Fruit fly (Drosophila melanogaster) whole organism, embryonic: ENCODE measurements around the gene slmb.
A peak's percentile ranks its signal among the peaks of the same experiment; 100 is the strongest.

Source experiments
- ATbp ChIP-seq: fragments of 200-800 bp; sonication (Bioruptor generic); optimal IDR thresholded peaks from 2 replicates; lab custom pipeline; 2017; ENCODE audit warnings: missing biosample characterization, mild to moderate bottlenecking, missing genetic modification characterization, missing genetic modification reagents
- Abd-B ChIP-seq: fragments of 200-800 bp; sonication (Bioruptor generic); optimal IDR thresholded peaks from 2 replicates; lab custom pipeline; 2018; ENCODE audit warnings: missing biosample characterization, mild to moderate bottlenecking, missing genetic modification characterization, moderate library complexity
- Bdp1 ChIP-seq: fragments of 200-800 bp; sonication (Bioruptor generic); optimal IDR thresholded peaks from 3 replicates; lab custom pipeline; 2016; ENCODE audit warnings: missing biosample characterization, missing genetic modification characterization
- CG10147 ChIP-seq: fragments of 200-800 bp; sonication (Bioruptor generic); optimal IDR thresholded peaks from 2 replicates; lab custom pipeline; 2019; ENCODE audit warnings: missing biosample characterization, mild to moderate bottlenecking, missing genetic modification characterization, moderate library complexity
- CG10654 ChIP-seq: fragments of 200-800 bp; sonication (Bioruptor generic); optimal IDR thresholded peaks from 2 replicates; lab custom pipeline; 2016; ENCODE audit warnings: missing biosample characterization, missing genetic modification characterization
- CG12104 ChIP-seq: fragments of 200-800 bp; sonication (Bioruptor generic); optimal IDR thresholded peaks from 3 replicates; lab custom pipeline; 2016; ENCODE audit warnings: missing biosample characterization, missing genetic modification characterization
- CG13424 ChIP-seq: fragments of 200-800 bp; sonication (Bioruptor generic); optimal IDR thresholded peaks from 2 replicates; lab custom pipeline; 2019; ENCODE audit warnings: missing biosample characterization, mild to moderate bottlenecking, missing genetic modification characterization, moderate library complexity
- CG15601 ChIP-seq: fragments of 200-800 bp; sonication (Bioruptor generic); optimal IDR thresholded peaks from 3 replicates; lab custom pipeline; 2019; ENCODE audit warnings: missing biosample characterization, mild to moderate bottlenecking, missing genetic modification characterization, moderate library complexity
- CG16779 ChIP-seq: fragments of 200-800 bp; sonication (Bioruptor generic); IDR thresholded peaks from 2 replicates; pipeline ENCODE4 v1.3.6; 2022; ENCODE audit warnings: missing biosample characterization, missing genetic modification characterization
- CG18764 ChIP-seq: fragments of 200-800 bp; sonication (Bioruptor generic); optimal IDR thresholded peaks from 3 replicates; lab custom pipeline; 2016; ENCODE audit warnings: missing biosample characterization, missing genetic modification characterization
- CG2116 ChIP-seq: fragments of 200-800 bp; sonication (Bioruptor generic); optimal IDR thresholded peaks from 3 replicates; lab custom pipeline; 2018; ENCODE audit warnings: missing biosample characterization, mild to moderate bottlenecking, missing genetic modification characterization
- CG31365 ChIP-seq: fragments of 200-800 bp; sonication (Bioruptor generic); optimal IDR thresholded peaks from 2 replicates; lab custom pipeline; 2018; ENCODE audit warnings: missing biosample characterization, mild to moderate bottlenecking, missing genetic modification characterization
- CG32772 ChIP-seq: fragments of 200-800 bp; sonication (Bioruptor generic); IDR thresholded peaks from 2 replicates; pipeline ENCODE4 v1.3.6; 2022; ENCODE audit warnings: missing biosample characterization, missing genetic modification characterization
- CG34224 ChIP-seq: fragments of 200-800 bp; sonication (Bioruptor generic); IDR thresholded peaks from 3 replicates; pipeline ENCODE4 v1.3.6; 2022; ENCODE audit warnings: missing biosample characterization, missing genetic modification characterization; ENCODE audit not compliant: partially characterized antibody
- CG34376 ChIP-seq: fragments of 200-800 bp; sonication (Bioruptor generic); optimal IDR thresholded peaks from 2 replicates; lab custom pipeline; 2018; ENCODE audit warnings: missing biosample characterization, mild to moderate bottlenecking, missing genetic modification characterization
- CG4282 ChIP-seq: fragments of 200-800 bp; sonication (Bioruptor generic); optimal IDR thresholded peaks from 2 replicates; lab custom pipeline; 2016; ENCODE audit warnings: missing biosample characterization, missing genetic modification characterization
- CG4730 ChIP-seq: fragments of 200-800 bp; sonication (Bioruptor generic); IDR thresholded peaks from 2 replicates; pipeline ENCODE4 v1.3.6; 2022; ENCODE audit warnings: missing biosample characterization, missing genetic modification characterization
- CG5180 ChIP-seq: fragments of 200-800 bp; sonication (Bioruptor generic); optimal IDR thresholded peaks from 3 replicates; lab custom pipeline; 2017; ENCODE audit warnings: missing biosample characterization, missing genetic modification characterization, mild to moderate bottlenecking, moderate library complexity, missing genetic modification reagents
- CG7745 ChIP-seq: fragments of 200-800 bp; sonication (Bioruptor generic); optimal IDR thresholded peaks from 2 replicates; lab custom pipeline; 2018; ENCODE audit warnings: missing biosample characterization, mild to moderate bottlenecking, missing genetic modification characterization, moderate library complexity
- CG8478 ChIP-seq: fragments of >200 bp; optimal IDR thresholded peaks from 2 replicates; lab custom pipeline; 2018
- CG8944 ChIP-seq: fragments of 200-800 bp; sonication (Bioruptor generic); optimal IDR thresholded peaks from 3 replicates; lab custom pipeline; 2016; ENCODE audit warnings: missing biosample characterization, missing genetic modification characterization
- CG9932 ChIP-seq: fragments of 200-800 bp; sonication (Bioruptor generic); IDR thresholded peaks from 2 replicates; pipeline ENCODE4 v1.3.6; 2022; ENCODE audit warnings: missing biosample characterization, missing genetic modification characterization
- Dfd ChIP-seq, 2 experiments: fragments of >200 bp; optimal IDR thresholded peaks; 2 replicates each; lab custom pipeline; 2017; ENCODE audit warnings: missing biosample characterization in 2 of 2, missing genetic modification characterization in 2 of 2
- Elba2 ChIP-seq: fragments of 200-800 bp; sonication (Bioruptor generic); optimal IDR thresholded peaks from 3 replicates; lab custom pipeline; 2016; ENCODE audit warnings: missing biosample characterization, missing genetic modification characterization
- Gsc ChIP-seq: fragments of 200-800 bp; sonication (Bioruptor generic); IDR thresholded peaks from 2 replicates; pipeline ENCODE4 v1.3.6; 2022; ENCODE audit warnings: missing biosample characterization, missing genetic modification characterization
- Hey ChIP-seq: fragments of 200-800 bp; sonication (Bioruptor generic); optimal IDR thresholded peaks from 3 replicates; lab custom pipeline; 2018; ENCODE audit warnings: missing biosample characterization, mild to moderate bottlenecking, missing genetic modification characterization
- Lim3 ChIP-seq: fragments of 200-800 bp; sonication (Bioruptor generic); IDR thresholded peaks from 2 replicates; pipeline ENCODE4 v1.3.6; 2022; ENCODE audit warnings: missing biosample characterization, missing genetic modification characterization
- MBD-R2 ChIP-seq: fragments of 200-800 bp; sonication (Bioruptor generic); IDR thresholded peaks from 2 replicates; pipeline ENCODE4 v1.3.6; 2022; ENCODE audit warnings: missing biosample characterization, missing genetic modification characterization
- NFAT ChIP-seq: fragments of 200-800 bp; sonication (Bioruptor generic); IDR thresholded peaks from 2 replicates; pipeline ENCODE4 v1.3.6; 2022; ENCODE audit warnings: missing biosample characterization, missing genetic modification characterization
- Nf-YB ChIP-seq: fragments of 200-800 bp; sonication (Bioruptor generic); optimal IDR thresholded peaks from 3 replicates; lab custom pipeline; 2019; ENCODE audit warnings: missing biosample characterization, mild to moderate bottlenecking, missing genetic modification characterization, moderate library complexity
- Oli ChIP-seq: fragments of 200-800 bp; sonication (Bioruptor generic); optimal IDR thresholded peaks from 2 replicates; lab custom pipeline; 2018; ENCODE audit warnings: missing biosample characterization, mild to moderate bottlenecking, missing genetic modification characterization, moderate library complexity
- Opbp ChIP-seq: fragments of 200-800 bp; sonication (Bioruptor generic); IDR thresholded peaks from 3 replicates; pipeline ENCODE4 v1.3.6; 2022; ENCODE audit warnings: missing biosample characterization, missing genetic modification characterization; ENCODE audit not compliant: partially characterized antibody
- Ssrp ChIP-seq: fragments of 200-800 bp; sonication (Bioruptor generic); optimal IDR thresholded peaks from 2 replicates; lab custom pipeline; 2018; ENCODE audit warnings: missing biosample characterization, mild to moderate bottlenecking, missing genetic modification characterization, moderate library complexity
- Usf ChIP-seq: fragments of 200-800 bp; sonication (Bioruptor generic); optimal IDR thresholded peaks from 2 replicates; lab custom pipeline; 2017; ENCODE audit warnings: missing genotype, missing biosample characterization, missing genetic modification characterization
- bigmax ChIP-seq: fragments of 200-800 bp; sonication (Bioruptor generic); optimal IDR thresholded peaks from 2 replicates; lab custom pipeline; 2018; ENCODE audit warnings: missing biosample characterization, mild to moderate bottlenecking, missing genetic modification characterization
- cas ChIP-seq: fragments of 200-800 bp; sonication (Bioruptor generic); IDR thresholded peaks from 2 replicates; pipeline ENCODE4 v1.3.6; 2022; ENCODE audit warnings: missing biosample characterization, missing genetic modification characterization
- en ChIP-seq: fragments of 200-800 bp; sonication (Bioruptor generic); optimal IDR thresholded peaks from 2 replicates; lab custom pipeline; 2016; ENCODE audit warnings: missing biosample characterization, missing genetic modification characterization
- fru ChIP-seq: fragments of >200 bp; optimal IDR thresholded peaks from 2 replicates; lab custom pipeline; 2017
- ftz-f1 ChIP-seq: fragments of 200-800 bp; sonication (Bioruptor generic); optimal IDR thresholded peaks from 2 replicates; lab custom pipeline; 2016; ENCODE audit warnings: missing biosample characterization, missing genetic modification characterization
- hbn ChIP-seq: fragments of 200-800 bp; sonication (Bioruptor generic); IDR thresholded peaks from 2 replicates; pipeline ENCODE4 v1.3.6; 2022; ENCODE audit warnings: missing biosample characterization, missing genetic modification characterization; ENCODE audit not compliant: partially characterized antibody
- klu ChIP-seq: fragments of 200-800 bp; sonication (Bioruptor generic); IDR thresholded peaks from 2 replicates; pipeline ENCODE4 v1.3.6; 2022; ENCODE audit warnings: missing biosample characterization, missing genetic modification characterization
- lab ChIP-seq: fragments of 200-800 bp; sonication (Bioruptor generic); optimal IDR thresholded peaks from 3 replicates; lab custom pipeline; 2017; ENCODE audit warnings: missing biosample characterization, missing genetic modification characterization, mild to moderate bottlenecking, moderate library complexity, missing genetic modification reagents
- lbe ChIP-seq: fragments of 200-800 bp; sonication (Bioruptor generic); optimal IDR thresholded peaks from 2 replicates; lab custom pipeline; 2016; ENCODE audit warnings: missing biosample characterization, mild to moderate bottlenecking, missing genetic modification characterization
- nom ChIP-seq: fragments of 200-800 bp; sonication (Bioruptor generic); optimal IDR thresholded peaks from 2 replicates; lab custom pipeline; 2017; ENCODE audit warnings: missing biosample characterization, missing genetic modification characterization, mild to moderate bottlenecking, moderate library complexity, missing genetic modification reagents
- psq ChIP-seq: fragments of 200-800 bp; sonication (Bioruptor generic); optimal IDR thresholded peaks from 2 replicates; lab custom pipeline; 2017; ENCODE audit warnings: missing biosample characterization, missing genetic modification characterization
- scrt ChIP-seq: fragments of 200-800 bp; sonication (Bioruptor generic); optimal IDR thresholded peaks from 2 replicates; lab custom pipeline; 2018; ENCODE audit warnings: missing biosample characterization, mild to moderate bottlenecking, missing genetic modification characterization, moderate library complexity
- sd ChIP-seq: fragments of 200-800 bp; sonication (Bioruptor generic); optimal IDR thresholded peaks from 3 replicates; lab custom pipeline; 2018; ENCODE audit warnings: missing biosample characterization, mild to moderate bottlenecking, missing genetic modification characterization, moderate library complexity
- sima ChIP-seq: fragments of 200-800 bp; sonication (Bioruptor generic); optimal IDR thresholded peaks from 2 replicates; lab custom pipeline; 2016; ENCODE audit warnings: missing biosample characterization, missing genetic modification characterization
- sr ChIP-seq: fragments of 200-800 bp; sonication (Bioruptor generic); IDR thresholded peaks from 3 replicates; pipeline ENCODE4 v1.3.6; 2022; ENCODE audit warnings: missing biosample characterization, missing genetic modification characterization
- stc ChIP-seq: fragments of 200-800 bp; sonication (Bioruptor generic); IDR thresholded peaks from 2 replicates; pipeline ENCODE4 v1.3.6; 2022; ENCODE audit warnings: missing biosample characterization, missing genetic modification characterization
- unpg ChIP-seq: fragments of 200-800 bp; sonication (Bioruptor generic); optimal IDR thresholded peaks from 3 replicates; lab custom pipeline; 2018; ENCODE audit warnings: missing biosample characterization, mild to moderate bottlenecking, missing genetic modification characterization, moderate library complexity
- zen2 ChIP-seq: fragments of 200-800 bp; sonication (Bioruptor generic); IDR thresholded peaks from 3 replicates; pipeline ENCODE4 v1.3.6; 2022; ENCODE audit warnings: missing biosample characterization, missing genetic modification characterization; ENCODE audit not compliant: partially characterized antibody

slmb gene

DNA sequence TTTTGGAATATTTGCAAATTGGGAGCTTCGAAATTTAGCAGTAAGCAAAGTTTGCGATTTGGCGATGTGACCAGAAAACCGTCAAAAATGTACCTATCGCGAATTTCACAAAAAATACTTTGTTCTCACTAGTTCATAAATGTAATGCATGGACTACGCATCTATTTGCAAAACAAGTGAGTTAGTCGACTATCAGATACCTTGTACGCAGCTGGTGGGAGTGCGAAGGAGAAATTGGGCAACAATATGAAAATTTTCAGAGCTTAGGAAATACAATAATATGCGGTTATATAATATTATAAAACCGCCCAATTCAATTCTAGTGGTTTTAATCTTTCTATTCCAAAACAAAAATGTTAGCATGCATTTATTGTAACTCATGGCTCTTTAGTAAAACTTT is 8.5 kb downstream of the slmb start, which contains the start of gene Bdbt (continued):
- TF ChIP-seq CG13424 (tag; lab: Kevin White, UChicago) (peak; percentile 5), CG32772 (GFP tag; lab: Robert Waterston, UW) (no peak), CG18764 (GFP tag; lab: Kevin White, UChicago) (no peak), nom (GFP tag; lab: Kevin White, UChicago) (no peak), MBD-R2 (GFP tag; lab: Robert Waterston, UW) (peak; percentile 82), CG9932 (GFP tag; lab: Robert Waterston, UW) (peak; percentile 52), zen2 (GFP tag; lab: Robert Waterston, UW) (peak; percentile 63), Nf-YB (GFP tag; lab: Kevin White, UChicago) (no peak), sima (GFP tag; lab: Kevin White, UChicago) (no peak), sd (tag; lab: Kevin White, UChicago) (no peak), Bdp1 (GFP tag; lab: Kevin White, UChicago) (no peak), stc (GFP tag; lab: Robert Waterston, UW) (no peak), CG10654 (GFP tag; lab: Kevin White, UChicago) (peak; percentile 11), cas (GFP tag; lab: Robert Waterston, UW) (no peak), fru (lab: Kevin White, UChicago) (no peak), CG15601 (tag; lab: Kevin White, UChicago) (no peak), Dfd (GFP tag; optimal IDR thresholded peaks at IDR 0.05; lab: Kevin White, UChicago) (peak in 1 of 2 experiments; percentile 17), ftz-f1 (GFP tag; lab: Kevin White, UChicago) (no peak), CG16779 (GFP tag; lab: Robert Waterston, UW) (no peak), Abd-B (GFP tag; lab: Kevin White, UChicago) (no peak), CG7745 (tag; lab: Kevin White, UChicago) (no peak), CG34376 (no peak), scrt (GFP tag; lab: Kevin White, UChicago) (no peak), CG8944 (GFP tag; lab: Kevin White, UChicago) (peak; percentile 6), CG2116 (GFP tag; lab: Kevin White, UChicago) (no peak), CG31365 (tag; lab: Kevin White, UChicago) (no peak), CG34224 (peak; percentile 74), unpg (GFP tag; lab: Kevin White, UChicago) (no peak), sr (GFP tag; lab: Robert Waterston, UW) (no peak), psq (no peak), bigmax (GFP tag; lab: Kevin White, UChicago) (no peak), CG5180 (GFP tag; lab: Kevin White, UChicago) (no peak), NFAT (GFP tag; lab: Robert Waterston, UW) (peak; percentile 60), lab (GFP tag; lab: Kevin White, UChicago) (no peak), CG10147 (GFP tag; lab: Kevin White, UChicago) (no peak), CG8478 (lab: Kevin White, UChicago) (no peak), hbn (0 out of 2 replicates have a peak, but pooled peaks have one; percentile 22), Lim3 (GFP tag; lab: Robert Waterston, UW) (no peak), CG4282 (GFP tag; lab: Kevin White, UChicago) (no peak), Opbp (GFP tag; lab: Robert Waterston, UW) (peak; percentile 73; the same call in 2 of the 3 replicates), lbe (GFP tag; lab: Kevin White, UChicago) (no peak), Gsc (GFP tag; lab: Robert Waterston, UW) (no peak), Oli (no peak), en (no peak), klu (no peak), CG12104 (no peak), Hey (tag; lab: Kevin White, UChicago) (no peak), Elba2 (GFP tag; lab: Kevin White, UChicago) (peak; percentile 40), Usf (no peak), ATbp (GFP tag; lab: Kevin White, UChicago) (no peak), CG4730 (GFP tag; lab: Robert Waterston, UW) (no peak), Ssrp (tag; lab: Kevin White, UChicago) (peak; percentile 32)
